Worm (Caenorhabditis elegans): ENCODE results near the gene unc-10.

DNA sequence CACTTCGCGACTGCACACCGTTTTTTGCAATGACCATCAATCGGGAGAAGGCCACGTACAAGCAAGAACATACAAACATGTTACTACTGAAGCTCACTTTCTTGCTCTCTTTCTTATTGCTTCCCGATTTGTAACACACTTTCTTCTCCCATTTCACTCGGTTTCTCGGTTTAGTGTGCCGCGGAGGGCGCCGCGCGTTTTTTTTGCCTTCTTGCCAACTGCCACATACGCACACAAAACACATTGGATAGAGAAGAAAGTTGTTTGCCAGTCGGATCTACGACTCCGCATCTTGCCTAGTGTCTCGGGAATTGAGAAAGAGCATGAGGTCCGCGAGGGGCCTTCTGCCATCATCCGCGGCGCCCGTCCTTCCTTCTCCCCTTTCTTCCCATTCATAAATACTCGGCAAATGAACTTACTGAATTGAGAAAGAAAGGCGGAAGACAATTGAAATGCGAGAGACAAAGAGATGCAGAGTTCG is 45.4 kb downstream of the unc-10 start:
- TF ChIP-seq sea-1 (GFP tag; conservative IDR thresholded peaks at IDR 0.05): no peak
- no peak for TF ChIP-seq ama-1 (optimal IDR thresholded peaks at IDR 0.05)
- TF ChIP-seq tbx-11 (GFP tag; IDR thresholded peaks at IDR 0.05): no peak

Data from whole organism, early embryonic.